Worm (Caenorhabditis elegans): ENCODE results near the gene nuaf-3.

The nuaf-3 gene

DNA sequence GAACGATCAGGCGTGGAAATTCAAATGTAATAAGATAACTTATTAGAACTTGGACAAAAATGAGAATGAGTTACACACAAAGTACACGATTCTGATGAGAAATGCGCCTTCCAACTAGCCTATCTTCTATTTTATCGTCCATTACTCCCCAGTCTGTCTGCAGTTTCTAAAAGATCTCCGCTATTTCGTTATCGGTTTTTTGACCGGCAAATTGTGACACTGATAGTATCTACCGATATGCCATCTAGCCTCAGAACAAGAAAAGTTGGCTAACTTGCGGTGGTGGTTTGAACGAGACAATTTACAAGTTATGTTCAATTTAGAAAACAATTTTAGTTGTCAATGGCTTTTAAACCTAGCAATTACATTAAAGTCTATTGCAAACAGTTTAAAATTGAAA lies 27.5 kb downstream of the nuaf-3 start (continued):
- TF ChIP-seq ceh-28 (tag; optimal IDR thresholded peaks at IDR 0.05) (no peak), snpc-4 (tag; optimal IDR thresholded peaks at IDR 0.05) (no peak), ZK546.5 (tag; optimal IDR thresholded peaks at IDR 0.05) (no peak), R02D3.7 (tag; optimal IDR thresholded peaks at IDR 0.05) (no peak), F49E8.2 (tag; optimal IDR thresholded peaks at IDR 0.05; ENCODE audit: borderline replicate concordance) (no peak), lir-3 (tag; optimal IDR thresholded peaks at IDR 0.05) (no peak), T20F7.1 (GFP tag; optimal IDR thresholded peaks at IDR 0.05) (no peak), nhr-25 (tag; optimal IDR thresholded peaks at IDR 0.05; ENCODE audit: borderline replicate concordance, insufficient read depth) (no peak), zip-11 (GFP tag; IDR thresholded peaks at IDR 0.05) (no peak), Y105C5A.15 (GFP tag; IDR thresholded peaks at IDR 0.05) (no peak), mxl-3 (GFP tag; optimal IDR thresholded peaks at IDR 0.05) (peak; percentile 30), nhr-102 (tag; optimal IDR thresholded peaks at IDR 0.05) (no peak), F10B5.3 (tag; optimal IDR thresholded peaks at IDR 0.05) (no peak), unc-62 (GFP tag; optimal IDR thresholded peaks at IDR 0.05 in 1 of 2) (peak in 1 of 2 experiments; percentile 96), unc-62 (tag; optimal IDR thresholded peaks at IDR 0.05) (no peak), nhr-111 (GFP tag; optimal IDR thresholded peaks at IDR 0.05) (no peak), mxl-2 (GFP tag; conservative IDR thresholded peaks at IDR 0.05) (no peak), ztf-7 (tag; optimal IDR thresholded peaks at IDR 0.05) (no peak), dmd-6 (GFP tag; IDR thresholded peaks at IDR 0.05) (peak; percentile 57), Y48G9A.11 (GFP tag; IDR thresholded peaks at IDR 0.05) (no peak), daf-19 (GFP tag; conservative IDR thresholded peaks at IDR 0.05) (no peak), unc-130 (GFP tag; optimal IDR thresholded peaks at IDR 0.05) (no peak), T26A8.4 (GFP tag; IDR thresholded peaks at IDR 0.05) (no peak), F26F4.8 (GFP tag; conservative IDR thresholded peaks at IDR 0.05) (no peak), nhr-48 (tag; optimal IDR thresholded peaks at IDR 0.05) (no peak), nhr-237 (tag; optimal IDR thresholded peaks at IDR 0.05) (no peak), ZK337.2 (GFP tag; IDR thresholded peaks at IDR 0.05) (no peak), ceh-82 (tag; optimal IDR thresholded peaks at IDR 0.05) (no peak), lin-1 (GFP tag; IDR thresholded peaks at IDR 0.05) (0 out of 2 replicates have a peak, but pooled peaks have one; percentile 8), F37D6.2 (tag; optimal IDR thresholded peaks at IDR 0.05) (no peak), dmd-8 (GFP tag; IDR thresholded peaks at IDR 0.05) (no peak), hlh-11 (tag; optimal IDR thresholded peaks at IDR 0.05) (peak; percentile 39), sdz-12 (GFP tag; optimal IDR thresholded peaks at IDR 0.05) (no peak), ceh-62 (tag; optimal IDR thresholded peaks at IDR 0.05) (no peak), lsy-2 (tag; optimal IDR thresholded peaks at IDR 0.05) (no peak), daf-12 (tag; optimal IDR thresholded peaks at IDR 0.05) (no peak), zip-2 (tag; optimal IDR thresholded peaks at IDR 0.05) (no peak), gei-8 (GFP tag; optimal IDR thresholded peaks at IDR 0.05) (no peak), nhr-28 (tag; optimal IDR thresholded peaks at IDR 0.05) (peak; percentile 87), vab-7 (GFP tag; IDR thresholded peaks at IDR 0.05) (no peak), tra-1 (GFP tag; IDR thresholded peaks at IDR 0.05) (0 out of 2 replicates have a peak, but pooled peaks have one; percentile 30)

DNA sequence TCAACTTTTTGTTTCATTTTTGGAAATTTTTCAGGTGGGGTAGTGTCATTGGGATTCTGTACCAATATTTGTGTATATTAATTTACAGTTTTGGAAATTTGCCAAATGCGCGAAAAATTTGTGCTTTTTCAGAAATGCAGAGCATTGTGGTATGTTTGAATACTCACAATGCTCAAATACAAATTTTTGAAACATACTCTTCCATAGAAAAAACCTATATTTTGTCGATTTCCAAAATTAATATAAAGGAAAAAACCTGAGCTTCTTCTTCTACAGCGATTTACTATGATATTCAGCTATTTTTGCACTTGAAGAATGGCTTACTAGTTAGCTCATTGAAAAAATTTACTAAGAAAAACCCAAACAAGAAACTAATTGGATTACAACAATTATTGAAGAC lies 28.9 kb downstream of the nuaf-3 start:
- no peak for TF ChIP-seq mdt-29 (GFP tag; IDR thresholded peaks at IDR 0.05)
- peak; percentile 90 for TF ChIP-seq aha-1 (tag)
- TF ChIP-seq nhr-77 (tag; optimal IDR thresholded peaks at IDR 0.05): no peak
- no peak for TF ChIP-seq T26A8.4 (GFP tag; IDR thresholded peaks at IDR 0.05)
- no peak for TF ChIP-seq egl-43 (GFP tag; IDR thresholded peaks at IDR 0.05)
- TF ChIP-seq ceh-62 (tag; optimal IDR thresholded peaks at IDR 0.05): no peak
- no peak for TF ChIP-seq D1046.2 (GFP tag; IDR thresholded peaks at IDR 0.05)
- no peak for TF ChIP-seq ztf-7 (tag; optimal IDR thresholded peaks at IDR 0.05)
